Worm (Caenorhabditis elegans) whole organism, late embryonic: Measurements from ENCODE around the gene cyk-1.

Experiments
- ceh-9 ChIP-seq: sonication (generic microtip); optimal IDR thresholded peaks from 2 replicates; lab custom pipeline; 2016; ENCODE audit warnings: mild to moderate bottlenecking, missing genetic modification characterization, inconsistent platforms, missing compliant biosample characterization
- nfya-1 ChIP-seq: sonication (generic microtip); optimal IDR thresholded peaks from 2 replicates; lab custom pipeline; 2017; ENCODE audit warnings: missing genetic modification characterization, mild to moderate bottlenecking, missing compliant biosample characterization, antibody characterized with exemption, moderate library complexity
- ref-2 ChIP-seq: sonication (generic microtip); optimal IDR thresholded peaks from 2 replicates; lab custom pipeline; 2016; ENCODE audit warnings: missing genetic modification characterization, missing compliant biosample characterization
- rnt-1 ChIP-seq: sonication (generic microtip); optimal IDR thresholded peaks from 2 replicates; lab custom pipeline; 2016; ENCODE audit warnings: missing genetic modification characterization, missing compliant biosample characterization
- sdc-2 ChIP-seq: sonication (generic microtip); optimal IDR thresholded peaks from 2 replicates; lab custom pipeline; 2016; ENCODE audit warnings: missing genotype, missing genetic modification characterization, missing compliant biosample characterization

DNA sequence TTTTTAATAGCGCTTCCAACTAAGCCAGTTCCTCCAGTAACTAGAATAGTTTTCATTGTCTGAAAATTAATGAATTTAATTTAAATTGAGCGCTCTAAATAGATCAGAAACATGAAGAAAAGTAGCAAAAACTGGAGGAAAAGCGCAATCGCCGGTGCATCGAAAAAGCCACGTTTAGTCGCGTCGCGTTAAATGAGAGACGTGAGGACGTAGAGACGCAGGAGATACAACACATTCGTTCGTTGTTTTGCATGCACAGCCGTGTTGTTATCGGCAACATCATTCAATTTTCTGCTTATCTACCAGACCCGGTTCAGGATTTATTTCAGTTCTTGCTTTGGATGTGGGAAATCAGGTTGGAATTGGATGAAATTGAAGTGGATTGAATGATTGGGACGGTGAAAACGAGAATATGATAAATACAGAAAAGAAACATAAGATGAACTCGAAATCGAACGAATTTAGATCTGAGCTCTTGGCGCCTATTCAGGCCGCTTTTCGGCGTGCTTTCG lies 38.4 kb upstream of the cyk-1 start, which contains the start of gene ger-1:
- TF ChIP-seq ceh-9 (no peak), sdc-2 (tag; lab: Kevin White, UChicago) (no peak), rnt-1 (tag; lab: Kevin White, UChicago) (no peak), nfya-1 (no peak), ref-2 (tag; lab: Kevin White, UChicago) (no peak)
